Fruit fly (Drosophila melanogaster): ENCODE measurements around the gene CG8851.

The CG8851 gene

DNA sequence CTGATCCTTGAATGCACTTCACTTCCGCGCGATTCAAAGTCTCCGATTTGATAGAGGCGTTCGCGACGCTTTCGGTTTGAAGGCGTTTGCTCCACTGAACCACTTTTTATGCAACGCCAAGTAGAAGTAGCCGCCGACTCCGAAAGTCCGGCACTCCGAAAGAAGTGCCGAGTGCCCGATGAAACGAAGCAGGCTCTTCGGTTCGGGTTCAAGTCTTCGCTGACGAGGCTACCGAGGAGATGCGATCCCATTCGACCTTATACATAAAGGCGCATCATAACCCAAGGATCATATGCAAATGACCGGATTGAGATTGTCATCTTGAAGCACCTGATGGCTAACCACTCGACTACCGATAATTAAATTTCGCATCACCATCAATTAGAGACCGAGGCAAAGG is 28.5 kb upstream of the CG8851 start, which contains the start of gene CG15414:
Gene CG15414, minus strand, starts transcription at position 101 of the 400 bp plus-strand sequence.
- no peak for TF ChIP-seq noc (tag; optimal IDR thresholded peaks at IDR 0.05)

dm6 chr2L:3493475-3493874 is 26.0 kb upstream of the CG8851 start:
- no peak for TF ChIP-seq noc (tag; optimal IDR thresholded peaks at IDR 0.05)

dm6 chr2L:3495465-3495864 is 24.0 kb upstream of the CG8851 start:
- TF ChIP-seq noc (tag; optimal IDR thresholded peaks at IDR 0.05) = no peak

DNA sequence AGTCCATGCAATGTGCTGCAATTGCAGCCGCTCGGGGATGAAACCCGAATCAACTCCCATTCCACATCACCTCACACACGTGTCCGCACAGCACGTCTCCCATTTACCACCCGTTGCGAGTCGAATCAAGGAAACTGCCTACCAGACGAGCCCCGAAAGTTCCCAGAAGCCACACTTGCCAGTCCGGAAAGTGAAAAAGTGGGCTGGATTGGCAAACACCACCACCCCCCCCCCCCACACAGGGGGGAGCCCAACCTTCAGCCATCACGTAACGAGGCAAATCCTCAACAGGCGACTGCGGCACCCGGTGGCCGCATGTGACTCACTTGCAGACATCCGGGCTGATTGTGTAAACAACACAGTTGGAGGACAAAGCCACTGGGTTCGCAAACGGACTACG is 14.6 kb upstream of the CG8851 start:
- TF ChIP-seq noc (tag; optimal IDR thresholded peaks at IDR 0.05) = no peak

dm6 chr2L:3506322-3506721 is 13.2 kb upstream of the CG8851 start:
- TF ChIP-seq noc (tag; optimal IDR thresholded peaks at IDR 0.05) = no peak

- TF ChIP-seq noc (tag; optimal IDR thresholded peaks at IDR 0.05) = no peak
Observed at dm6 chr2L:3506806-3507205, 12.7 kb upstream of the CG8851 start.

dm6 chr2L:3507209-3508164 is 12.0 kb upstream of the CG8851 start, which contains the start of gene tim:
TSS of gene tim (minus strand) at chr2L:3508119.
- TF ChIP-seq noc (tag; optimal IDR thresholded peaks at IDR 0.05) = no peak

- no peak for TF ChIP-seq noc (tag; optimal IDR thresholded peaks at IDR 0.05)
Observed at dm6 chr2L:3510002-3510401, 9.5 kb upstream of the CG8851 start, which contains the start of gene CG31954. TSS of gene CG31954 (minus strand) at chr2L:3510102.

- no peak for TF ChIP-seq noc (tag; optimal IDR thresholded peaks at IDR 0.05)
Observed at dm6 chr2L:3514569-3515191, 4.8 kb upstream of the CG8851 start, which contains the start of the genes LeuRS and CG17593. TSS of gene LeuRS (minus strand) at chr2L:3514656. TSS of gene CG17593 (plus strand) at chr2L:3514872.

- TF ChIP-seq noc (tag; optimal IDR thresholded peaks at IDR 0.05) = no peak
Observed at dm6 chr2L:3523956-3524355, 4.5 kb downstream of the CG8851 start, which contains the start of gene Sr-CIV. TSS of gene Sr-CIV (minus strand) at chr2L:3524056.

dm6 chr2L:3524729-3525181 is 5.3 kb downstream of the CG8851 start, which contains the start of gene CG8852:
TSS of gene CG8852 (plus strand) at chr2L:3525131.
- TF ChIP-seq noc (tag; optimal IDR thresholded peaks at IDR 0.05) = no peak

dm6 chr2L:3530186-3530832 is 10.8 kb downstream of the CG8851 start, which contains the start of the genes Spindly and IFT57:
TSS of gene Spindly (minus strand) at chr2L:3530317.
TSS of gene IFT57 (plus strand) at chr2L:3530789.
- TF ChIP-seq noc (tag; optimal IDR thresholded peaks at IDR 0.05) = no peak

DNA sequence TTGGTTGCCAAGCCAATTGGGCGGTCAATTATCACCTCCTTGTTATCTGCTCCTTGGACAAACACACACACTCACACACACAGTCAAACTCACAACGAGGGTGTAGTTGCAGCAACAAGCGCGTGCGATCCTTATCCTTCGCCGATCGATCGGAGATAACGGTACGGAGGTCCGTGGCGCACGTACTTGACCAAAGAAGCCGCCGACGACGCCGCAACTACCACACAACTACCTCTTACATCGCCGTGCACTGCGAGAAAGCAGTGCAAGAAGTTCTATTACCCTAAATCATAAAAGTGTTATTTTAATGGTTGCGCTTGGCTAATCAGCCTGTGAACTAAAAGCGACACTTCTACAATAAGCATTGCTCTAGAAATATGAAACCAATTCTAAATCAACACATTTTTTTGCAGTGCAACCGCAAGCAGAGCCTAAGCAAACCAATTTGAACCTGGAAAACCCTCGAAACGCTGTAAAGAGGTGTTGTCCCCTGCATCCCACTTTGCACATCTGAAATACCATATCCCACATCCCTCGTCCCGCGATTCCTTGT is 13.6 kb downstream of the CG8851 start:
- TF ChIP-seq noc (tag; optimal IDR thresholded peaks at IDR 0.05) = no peak

dm6 chr2L:3534227-3534842 is 14.9 kb downstream of the CG8851 start:
- peak; percentile 10 for TF ChIP-seq noc (tag; optimal IDR thresholded peaks at IDR 0.05)

Data from whole organism, larva.